Worm (Caenorhabditis elegans) whole organism, L1 larva: ENCODE data around the gene chdh-1.

ENCODE experiments used
- C16A3.4 ChIP-seq: fragments of 150-350 bp; optimal IDR thresholded peaks from 2 replicates; lab custom pipeline; 2014; ENCODE audit warnings: missing biosample characterization, missing genetic modification characterization
- alr-1 ChIP-seq: fragments of 200-800 bp; sonication (Bioruptor generic); optimal IDR thresholded peaks from 2 replicates; lab custom pipeline; 2018; ENCODE audit warnings: borderline replicate concordance, mild to moderate bottlenecking, missing genetic modification characterization, missing compliant biosample characterization
- blmp-1 ChIP-seq: fragments of 150-350 bp; optimal IDR thresholded peaks from 2 replicates; lab custom pipeline; 2014; ENCODE audit warnings: missing biosample characterization, missing genetic modification characterization
- ceh-88 ChIP-seq: fragments of 200-800 bp; sonication (Bioruptor generic); IDR thresholded peaks from 2 replicates; pipeline ENCODE4 v1.3.6; 2022; ENCODE audit warnings: missing genetic modification characterization, missing compliant biosample characterization
- ceh-90 ChIP-seq: sonication (generic microtip); optimal IDR thresholded peaks from 2 replicates; lab custom pipeline; 2016; ENCODE audit warnings: missing genetic modification characterization, missing compliant biosample characterization
- ces-1 ChIP-seq: fragments of 150-350 bp; optimal IDR thresholded peaks from 2 replicates; lab custom pipeline; 2014; ENCODE audit warnings: missing biosample characterization, missing genetic modification reagents, missing genetic modification characterization
- dpl-1 ChIP-seq, 3 experiments: fragments of 150-350 bp in 2 of 3; sonication (generic microtip) in 1 of 3; optimal IDR thresholded peaks; 2 replicates each; lab custom pipeline; 2014 to 2017; ENCODE audit warnings: missing biosample characterization in 3 of 3, missing genetic modification characterization in 3 of 3, missing genetic modification reagents in 3 of 3
- efl-1 ChIP-seq, 4 experiments: fragments of 150-350 bp; optimal IDR thresholded peaks in 3 of 4; peaks in 1 of 4; 1 replicate in 1 of 4; 2 replicates in 3 of 4; lab custom pipeline; 2014; ENCODE audit warnings: missing biosample characterization in 2 of 4, missing genetic modification characterization in 2 of 4, missing genetic modification reagents in 2 of 4
- efl-3 ChIP-seq: fragments of 200-800 bp; sonication (Bioruptor generic); optimal IDR thresholded peaks from 2 replicates; lab custom pipeline; 2018; ENCODE audit warnings: mild to moderate bottlenecking, missing genetic modification characterization, missing compliant biosample characterization
- egl-13 ChIP-seq: sonication (generic microtip); optimal IDR thresholded peaks from 2 replicates; lab custom pipeline; 2016; ENCODE audit warnings: missing genotype, missing genetic modification reagents, missing genetic modification characterization, missing compliant biosample characterization
- elt-3 ChIP-seq, 6 experiments: fragments of 150-350 bp in 1 of 6; sonication (generic microtip); optimal IDR thresholded peaks; 2 replicates each; lab custom pipeline; 2017 to 2018; ENCODE audit warnings: missing biosample characterization in 6 of 6, missing genetic modification characterization in 6 of 6, inconsistent platforms in 1 of 6
- fkh-4 ChIP-seq: sonication (generic microtip); optimal IDR thresholded peaks from 2 replicates; lab custom pipeline; 2016; ENCODE audit warnings: missing compliant biosample characterization, missing genetic modification characterization, borderline replicate concordance
- fkh-8 ChIP-seq: sonication (generic microtip); optimal IDR thresholded peaks from 2 replicates; lab custom pipeline; 2016; ENCODE audit warnings: mild to moderate bottlenecking, missing genetic modification characterization, missing compliant biosample characterization
- grh-1 ChIP-seq: fragments of 200-800 bp; sonication (Bioruptor generic); IDR thresholded peaks from 2 replicates; pipeline ENCODE4 v1.3.6; 2022; ENCODE audit warnings: missing genetic modification reagents, missing genetic modification characterization, missing compliant biosample characterization
- hlh-4 ChIP-seq: sonication (generic microtip); optimal IDR thresholded peaks from 2 replicates; lab custom pipeline; 2016; ENCODE audit warnings: mild to moderate bottlenecking, missing genetic modification characterization, missing compliant biosample characterization
- irx-1 ChIP-seq: sonication (generic microtip); optimal IDR thresholded peaks from 2 replicates; lab custom pipeline; 2016; ENCODE audit warnings: missing genetic modification characterization, missing compliant biosample characterization
- isw-1 ChIP-seq: fragments of 200-800 bp; sonication (Bioruptor generic); IDR thresholded peaks from 2 replicates; pipeline ENCODE4 v1.3.6; 2022; ENCODE audit warnings: missing genetic modification characterization, missing compliant biosample characterization
- lin-13 ChIP-seq: fragments of 150-350 bp; optimal IDR thresholded peaks from 2 replicates; lab custom pipeline; 2014; ENCODE audit warnings: missing biosample characterization, missing genetic modification reagents, missing genetic modification characterization
- lin-14 ChIP-seq: fragments of 200-800 bp; sonication (Bioruptor generic); optimal IDR thresholded peaks from 2 replicates; lab custom pipeline; 2018; ENCODE audit warnings: mild to moderate bottlenecking, missing genetic modification characterization, moderate library complexity, missing compliant biosample characterization
- lin-35 ChIP-seq, 2 experiments: fragments of 150-350 bp; optimal IDR thresholded peaks; 2 replicates each; lab custom pipeline; 2014; ENCODE audit warnings: missing biosample characterization in 2 of 2, missing genetic modification characterization in 2 of 2, missing genetic modification reagents in 2 of 2
- lir-3 ChIP-seq: sonication (generic microtip); optimal IDR thresholded peaks from 2 replicates; lab custom pipeline; 2016; ENCODE audit warnings: mild to moderate bottlenecking, missing genetic modification characterization, moderate library complexity, missing compliant biosample characterization; ENCODE audit not compliant: poor library complexity
- lsy-2 ChIP-seq, 2 experiments: fragments of 150-350 bp; optimal IDR thresholded peaks; 2 replicates each; lab custom pipeline; 2014; ENCODE audit warnings: missing biosample characterization in 2 of 2, missing genetic modification characterization in 2 of 2
- mab-9 ChIP-seq: fragments of 200-800 bp; sonication (Bioruptor generic); IDR thresholded peaks from 2 replicates; pipeline ENCODE4 v1.3.6; 2022; ENCODE audit warnings: missing genetic modification reagents, missing genetic modification characterization, missing compliant biosample characterization
- mdl-1 ChIP-seq, 2 experiments: fragments of 150-350 bp; optimal IDR thresholded peaks; 2 replicates each; lab custom pipeline; 2014 to 2017; ENCODE audit warnings: missing biosample characterization in 2 of 2, missing genetic modification characterization in 2 of 2, inconsistent platforms in 1 of 2
- mep-1 ChIP-seq: fragments of 150-350 bp; optimal IDR thresholded peaks from 2 replicates; lab custom pipeline; 2014; ENCODE audit warnings: missing biosample characterization, missing genetic modification characterization
- nhr-11 ChIP-seq: fragments of 150-350 bp; optimal IDR thresholded peaks from 2 replicates; lab custom pipeline; 2014; ENCODE audit warnings: missing biosample characterization, missing genetic modification characterization
- nhr-19 ChIP-seq: fragments of 200-800 bp; sonication (Bioruptor generic); conservative IDR thresholded peaks from 2 replicates; pipeline ENCODE4 v1.3.6; 2022; ENCODE audit warnings: missing genetic modification characterization, missing compliant biosample characterization
- nhr-20 ChIP-seq: sonication (generic microtip); optimal IDR thresholded peaks from 2 replicates; lab custom pipeline; 2016; ENCODE audit warnings: mild to moderate bottlenecking, missing genetic modification characterization, missing compliant biosample characterization
- nhr-237 ChIP-seq: fragments of 150-350 bp; optimal IDR thresholded peaks from 2 replicates; lab custom pipeline; 2014; ENCODE audit warnings: missing biosample characterization, missing genetic modification characterization
- nhr-47 ChIP-seq: sonication (generic microtip); optimal IDR thresholded peaks from 2 replicates; lab custom pipeline; 2016; ENCODE audit warnings: mild to moderate bottlenecking, missing genetic modification characterization, moderate library complexity, missing compliant biosample characterization
- nhr-71 ChIP-seq: sonication (generic microtip); optimal IDR thresholded peaks from 2 replicates; lab custom pipeline; 2016; ENCODE audit warnings: mild to moderate bottlenecking, missing genetic modification characterization, moderate library complexity, missing compliant biosample characterization
- nhr-85 ChIP-seq: sonication (generic microtip); peaks from one replicate; lab custom pipeline; 2016; ENCODE audit warnings: missing genetic modification characterization, inconsistent platforms, missing compliant biosample characterization
- nhr-90 ChIP-seq: sonication (generic microtip); optimal IDR thresholded peaks from 2 replicates; lab custom pipeline; 2016; ENCODE audit warnings: mild to moderate bottlenecking, missing genetic modification characterization, missing compliant biosample characterization; ENCODE audit not compliant: poor library complexity
- pax-3 ChIP-seq: fragments of 200-800 bp; sonication (Bioruptor generic); optimal IDR thresholded peaks from 2 replicates; lab custom pipeline; 2018; ENCODE audit warnings: mild to moderate bottlenecking, missing genetic modification characterization, moderate library complexity, missing compliant biosample characterization
- pqm-1 ChIP-seq: sonication (generic microtip); optimal IDR thresholded peaks from 3 replicates; lab custom pipeline; 2017; ENCODE audit warnings: missing biosample characterization, missing genetic modification characterization
- rnt-1 ChIP-seq: sonication (generic microtip); optimal IDR thresholded peaks from 2 replicates; lab custom pipeline; 2016; ENCODE audit warnings: mild to moderate bottlenecking, missing genetic modification characterization, moderate library complexity, missing compliant biosample characterization
- skn-1 ChIP-seq: fragments of 150-350 bp; optimal IDR thresholded peaks from 2 replicates; lab custom pipeline; 2014; ENCODE audit warnings: missing biosample characterization, missing genetic modification characterization
- snu-23 ChIP-seq: sonication (generic microtip); optimal IDR thresholded peaks from 2 replicates; lab custom pipeline; 2016; ENCODE audit warnings: missing genetic modification characterization, missing compliant biosample characterization
- sptf-1 ChIP-seq: fragments of 150-350 bp; optimal IDR thresholded peaks from 2 replicates; lab custom pipeline; 2014; ENCODE audit warnings: missing biosample characterization, missing genetic modification characterization
- swsn-7 ChIP-seq: sonication (generic microtip); optimal IDR thresholded peaks from 2 replicates; lab custom pipeline; 2016; ENCODE audit warnings: missing genetic modification characterization, missing compliant biosample characterization
- tbx-2 ChIP-seq: sonication (generic microtip); optimal IDR thresholded peaks from 2 replicates; lab custom pipeline; 2016; ENCODE audit warnings: missing genetic modification characterization, missing compliant biosample characterization
- tlp-1 ChIP-seq: fragments of 150-350 bp; optimal IDR thresholded peaks from 2 replicates; lab custom pipeline; 2014; ENCODE audit warnings: missing biosample characterization, missing genetic modification characterization
- unc-130 ChIP-seq: fragments of 150-350 bp; optimal IDR thresholded peaks from 2 replicates; lab custom pipeline; 2017; ENCODE audit warnings: missing biosample characterization, missing genetic modification characterization, inconsistent platforms
- unc-30 ChIP-seq: sonication (generic microtip); optimal IDR thresholded peaks from 2 replicates; lab custom pipeline; 2017; ENCODE audit warnings: missing biosample characterization, missing genetic modification characterization
- vab-15 ChIP-seq: sonication (generic microtip); optimal IDR thresholded peaks from 2 replicates; lab custom pipeline; 2017; ENCODE audit warnings: missing genotype, mild to moderate bottlenecking, missing genetic modification characterization, missing compliant biosample characterization
- xbp-1 ChIP-seq: sonication (generic microtip); optimal IDR thresholded peaks from 2 replicates; lab custom pipeline; 2016; ENCODE audit warnings: missing genetic modification characterization, missing compliant biosample characterization
- ztf-11 ChIP-seq, 2 experiments: sonication (generic microtip); optimal IDR thresholded peaks; 2 replicates each; lab custom pipeline; 2016 to 2017; ENCODE audit warnings: missing genetic modification characterization in 2 of 2, missing biosample characterization in 1 of 2, missing compliant biosample characterization in 1 of 2
- ztf-4 ChIP-seq: fragments of 150-350 bp; optimal IDR thresholded peaks from 2 replicates; lab custom pipeline; 2014; ENCODE audit warnings: missing biosample characterization, missing genetic modification characterization

Gene chdh-1

ce11 chrII:8742006-8742847 is 43.5 kb upstream of the chdh-1 start:
- TF ChIP-seq dpl-1 (GFP tag; optimal IDR thresholded peaks at IDR 0.05; lab: Kevin White, UChicago) = peak in 2 of 3 experiments; percentile 19 to 31
- 0 out of 2 replicates have a peak, but pooled peaks have one; percentile 49 for TF ChIP-seq mab-9
- TF ChIP-seq mdl-1 (tag; optimal IDR thresholded peaks at IDR 0.05; lab: Kevin White, UChicago) = peak in 1 of 2 experiments; percentile 97
- peak in 1 of 2 experiments; percentile 81 for TF ChIP-seq lin-35 (GFP tag; optimal IDR thresholded peaks at IDR 0.05; lab: Kevin White, UChicago)
- TF ChIP-seq pqm-1 (tag; lab: Kevin White, UChicago) = no peak
- peak; percentile 55 for TF ChIP-seq ztf-4 (tag; lab: Kevin White, UChicago)
- peak; percentile 100 for TF ChIP-seq nhr-85 (tag; lab: Kevin White, UChicago)
- peak; percentile 94 for TF ChIP-seq nhr-90 (tag; lab: Kevin White, UChicago)
- no peak for TF ChIP-seq ceh-88 (GFP tag; lab: Robert Waterston, UW)
- no peak for TF ChIP-seq tlp-1 (tag; lab: Kevin White, UChicago)
- TF ChIP-seq grh-1 = peak; percentile 84
- peak; percentile 87 for TF ChIP-seq nhr-19 (GFP tag; lab: Robert Waterston, UW)
- TF ChIP-seq tbx-2 (tag; lab: Kevin White, UChicago) = peak; percentile 79
- TF ChIP-seq unc-30 (tag; lab: Kevin White, UChicago) = no peak
- peak; percentile 94 for TF ChIP-seq nhr-71
- peak; percentile 79 for TF ChIP-seq mep-1
- peak; percentile 51 to 82 for TF ChIP-seq lsy-2 (tag; optimal IDR thresholded peaks at IDR 0.05; lab: Kevin White, UChicago)
- peak; percentile 62 for TF ChIP-seq lir-3 (tag; lab: Kevin White, UChicago)
- TF ChIP-seq lin-13 (GFP tag; lab: Kevin White, UChicago) = peak; percentile 53
- peak; percentile 53 for TF ChIP-seq skn-1 (tag; lab: Kevin White, UChicago)
- peak; percentile 81 for TF ChIP-seq unc-130
- no peak for TF ChIP-seq irx-1 (tag; lab: Kevin White, UChicago)
- peak in 5 of 6 experiments; percentile 29 to 97 (median 64) for TF ChIP-seq elt-3 (tag; optimal IDR thresholded peaks at IDR 0.05; lab: Kevin White, UChicago)
- TF ChIP-seq ces-1 (GFP tag; lab: Kevin White, UChicago) = no peak
- TF ChIP-seq efl-3 (GFP tag; lab: Kevin White, UChicago) = no peak
- TF ChIP-seq rnt-1 = peak; percentile 13
- TF ChIP-seq sptf-1 (tag; lab: Kevin White, UChicago) = no peak
- peak; percentile 70 for TF ChIP-seq nhr-11 (tag; lab: Kevin White, UChicago)
- peak in 1 of 2 experiments; percentile 10 for TF ChIP-seq efl-1 (optimal IDR thresholded peaks at IDR 0.05; lab: Kevin White, UChicago)
- TF ChIP-seq efl-1 (GFP tag; optimal IDR thresholded peaks at IDR 0.05 in 1 of 2; lab: Kevin White, UChicago) = peak in 1 of 2 experiments; percentile 89
- peak; percentile 58 for TF ChIP-seq xbp-1 (tag; lab: Kevin White, UChicago)
- TF ChIP-seq blmp-1 (tag; lab: Kevin White, UChicago) = peak; percentile 91
- TF ChIP-seq snu-23 = peak; percentile 87
- peak; percentile 91 for TF ChIP-seq lin-14 (GFP tag; lab: Kevin White, UChicago)
- peak; percentile 79 for TF ChIP-seq nhr-47 (tag; lab: Kevin White, UChicago)
- peak; percentile 97 for TF ChIP-seq nhr-20 (tag; lab: Kevin White, UChicago)
- peak; percentile 6 for TF ChIP-seq vab-15
- TF ChIP-seq hlh-4 (tag; lab: Kevin White, UChicago) = no peak
- TF ChIP-seq swsn-7 (tag; lab: Kevin White, UChicago) = peak; percentile 16
- peak; percentile 55 for TF ChIP-seq C16A3.4 (tag; lab: Kevin White, UChicago)
- no peak for TF ChIP-seq ceh-90
- TF ChIP-seq, all 84 proteins: peak for 30

ce11 chrII:8741277-8741676 is 42.5 kb upstream of the chdh-1 start:
- no peak for TF ChIP-seq fkh-4 (tag; lab: Kevin White, UChicago)
- TF ChIP-seq lin-35 (GFP tag; optimal IDR thresholded peaks at IDR 0.05; lab: Kevin White, UChicago) = peak; percentile 4 to 55
- TF ChIP-seq nhr-19 (GFP tag; lab: Robert Waterston, UW) = peak; percentile 72
- no peak for TF ChIP-seq pqm-1 (tag; lab: Kevin White, UChicago)
- no peak for TF ChIP-seq mab-9
- TF ChIP-seq mdl-1 (tag; optimal IDR thresholded peaks at IDR 0.05; lab: Kevin White, UChicago) = peak in 1 of 2 experiments; percentile 86
- no peak for TF ChIP-seq pax-3 (tag; lab: Kevin White, UChicago)
- TF ChIP-seq lin-14 (GFP tag; lab: Kevin White, UChicago) = peak; percentile 74
- TF ChIP-seq isw-1 = no peak
- no peak for TF ChIP-seq ztf-11 (tag; optimal IDR thresholded peaks at IDR 0.05; lab: Kevin White, UChicago)
- no peak for TF ChIP-seq egl-13
- TF ChIP-seq tbx-2 (tag; lab: Kevin White, UChicago) = peak; percentile 14
- no peak for TF ChIP-seq fkh-8 (tag; lab: Kevin White, UChicago)
- TF ChIP-seq hlh-4 (tag; lab: Kevin White, UChicago) = no peak
- TF ChIP-seq nhr-237 (tag; lab: Kevin White, UChicago) = no peak
- no peak for TF ChIP-seq alr-1 (tag; lab: Kevin White, UChicago)
- TF ChIP-seq nhr-85 (tag; lab: Kevin White, UChicago) = peak; percentile 78
- TF ChIP-seq sptf-1 (tag; lab: Kevin White, UChicago) = no peak
- TF ChIP-seq lsy-2 (tag; optimal IDR thresholded peaks at IDR 0.05; lab: Kevin White, UChicago) = peak; percentile 25 to 53
